Worm (Caenorhabditis elegans): ENCODE measurements around the gene E02C12.6.

- TF ChIP-seq nhr-237 (tag; optimal IDR thresholded peaks at IDR 0.05): no peak
- TF ChIP-seq ztf-11 (tag; optimal IDR thresholded peaks at IDR 0.05): no peak
These were observed 29.0 kb upstream of the E02C12.6 start, which contains the start of gene trpp-4 for ce11 chrV:9399886-9400373.

Data from whole organism, mixed stage, embryonic.